Fruit fly (Drosophila melanogaster) whole organism, prepupa: Measurements from ENCODE around the gene CG31917.

ENCODE experiments used
- CG8319 ChIP-seq: fragments of 200-800 bp; sonication (Bioruptor generic); optimal IDR thresholded peaks from 3 replicates; lab custom pipeline; 2016; ENCODE audit warnings: missing biosample characterization, missing genetic modification characterization
- Ets21C ChIP-seq: fragments of 200-800 bp; sonication (Bioruptor generic); optimal IDR thresholded peaks from 3 replicates; lab custom pipeline; 2016; ENCODE audit warnings: missing biosample characterization, missing genetic modification characterization
- achi ChIP-seq: fragments of 200-800 bp; sonication (Bioruptor generic); optimal IDR thresholded peaks from 3 replicates; lab custom pipeline; 2016; ENCODE audit warnings: missing biosample characterization, missing genetic modification characterization
- fd59A ChIP-seq: fragments of 200-800 bp; sonication (Bioruptor generic); optimal IDR thresholded peaks from 2 replicates; lab custom pipeline; 2017; ENCODE audit warnings: missing biosample characterization, mild to moderate bottlenecking, missing genetic modification characterization, missing genetic modification reagents
- net ChIP-seq: fragments of 200-800 bp; sonication (Bioruptor generic); optimal IDR thresholded peaks from 3 replicates; lab custom pipeline; 2016; ENCODE audit warnings: missing biosample characterization, missing genetic modification characterization

- TF ChIP-seq CG8319 (GFP tag; lab: Kevin White, UChicago) (peak; percentile 98), fd59A (GFP tag; lab: Kevin White, UChicago) (peak; percentile 98), net (GFP tag; lab: Kevin White, UChicago) (peak; percentile 99), Ets21C (GFP tag; lab: Kevin White, UChicago) (peak; percentile 99), achi (peak; percentile 98)
These were observed 13.0 kb downstream of the CG31917 start for dm6 chr2L:4997401-4998259.
